Worm (Caenorhabditis elegans): ENCODE measurements around the gene C45B11.8.

Gene C45B11.8

ce11 chrV:11061887-11062286 is 21.3 kb downstream of the C45B11.8 start:
- TF ChIP-seq nhr-6 (tag; optimal IDR thresholded peaks at IDR 0.05): no peak
- no peak for TF ChIP-seq ceh-82 (tag; optimal IDR thresholded peaks at IDR 0.05)
- TF ChIP-seq lin-39 (tag; optimal IDR thresholded peaks at IDR 0.05): no peak
- peak in 1 of 2 experiments; percentile 81 for TF ChIP-seq unc-62 (GFP tag; optimal IDR thresholded peaks at IDR 0.05 in 1 of 2)
- TF ChIP-seq unc-62 (tag; optimal IDR thresholded peaks at IDR 0.05): no peak
- no peak for TF ChIP-seq pqm-1 (tag; optimal IDR thresholded peaks at IDR 0.05)
- no peak for TF ChIP-seq gei-8 (GFP tag; optimal IDR thresholded peaks at IDR 0.05)
- no peak for TF ChIP-seq madf-5 (GFP tag; IDR thresholded peaks at IDR 0.05)
- peak in 1 of 2 experiments; percentile 65 for TF ChIP-seq daf-16 (GFP tag; optimal IDR thresholded peaks at IDR 0.05)
- no peak for TF ChIP-seq daf-16 (tag; optimal IDR thresholded peaks at IDR 0.05)
- no peak for TF ChIP-seq ceh-44 (GFP tag; IDR thresholded peaks at IDR 0.05)
- no peak for TF ChIP-seq daf-12 (tag; optimal IDR thresholded peaks at IDR 0.05)
- no peak for TF ChIP-seq D1046.2 (GFP tag; IDR thresholded peaks at IDR 0.05)
- no peak for TF ChIP-seq nhr-25 (tag; optimal IDR thresholded peaks at IDR 0.05; ENCODE audit: borderline replicate concordance, insufficient read depth)
- no peak for TF ChIP-seq F26F4.8 (GFP tag; conservative IDR thresholded peaks at IDR 0.05)
- peak; percentile 62 for TF ChIP-seq hlh-30 (tag; optimal IDR thresholded peaks at IDR 0.05; ENCODE audit: insufficient read depth)
- TF ChIP-seq mdl-1 (tag; optimal IDR thresholded peaks at IDR 0.05): peak in 1 of 2 experiments; percentile 14
- TF ChIP-seq mxl-3 (GFP tag; optimal IDR thresholded peaks at IDR 0.05): no peak
- TF ChIP-seq tag-97 (GFP tag; IDR thresholded peaks at IDR 0.05): no peak
- TF ChIP-seq arid-1 (GFP tag; conservative IDR thresholded peaks at IDR 0.05): no peak
- no peak for TF ChIP-seq ztf-11 (tag; optimal IDR thresholded peaks at IDR 0.05)
- no peak for TF ChIP-seq ctbp-1 (GFP tag; IDR thresholded peaks at IDR 0.05)
- no peak for TF ChIP-seq saeg-2 (GFP tag; IDR thresholded peaks at IDR 0.05)
- TF ChIP-seq snpc-4 (tag; optimal IDR thresholded peaks at IDR 0.05): no peak
- no peak for TF ChIP-seq Y48G9A.11 (GFP tag; IDR thresholded peaks at IDR 0.05)
- no peak for TF ChIP-seq php-3 (GFP tag; IDR thresholded peaks at IDR 0.05)
- TF ChIP-seq nhr-111 (GFP tag; optimal IDR thresholded peaks at IDR 0.05): no peak
- TF ChIP-seq aly-2 (tag; optimal IDR thresholded peaks at IDR 0.05): no peak
- TF ChIP-seq zfp-2 (tag; optimal IDR thresholded peaks at IDR 0.05): no peak
- no peak for TF ChIP-seq spr-3 (GFP tag; optimal IDR thresholded peaks at IDR 0.05)

DNA sequence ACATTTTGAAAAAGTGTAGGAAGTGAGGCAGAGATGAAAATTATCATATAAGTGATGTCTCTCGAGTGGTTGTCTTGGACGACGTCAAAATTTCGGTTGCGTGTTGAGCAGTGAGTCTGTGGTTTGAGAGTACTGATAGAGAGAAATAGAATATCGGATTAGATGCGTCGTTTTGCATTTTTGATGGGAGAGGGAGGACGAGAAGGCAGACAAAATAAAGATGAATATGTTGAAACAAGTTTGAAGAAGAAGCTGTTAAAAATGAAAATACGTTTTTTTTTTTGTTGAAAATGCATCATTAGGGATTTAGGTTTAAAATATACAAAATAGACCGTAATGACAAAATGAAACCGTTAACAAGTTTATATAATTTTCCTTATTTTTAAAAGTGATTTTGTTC is 22.5 kb downstream of the C45B11.8 start, which contains the start of gene T04C12.9:
TSS of gene T04C12.9 (minus strand) at position 101 of the 400 bp plus-strand sequence.
- TF ChIP-seq aha-1 (tag): peak; percentile 23
- peak in 1 of 2 experiments; percentile 4 for TF ChIP-seq unc-62 (GFP tag; optimal IDR thresholded peaks at IDR 0.05 in 1 of 2)
- no peak for TF ChIP-seq unc-62 (tag; optimal IDR thresholded peaks at IDR 0.05)
- TF ChIP-seq F37D6.2 (tag; optimal IDR thresholded peaks at IDR 0.05): no peak

- no peak for TF ChIP-seq lin-15B (tag; optimal IDR thresholded peaks at IDR 0.05)
- no peak for TF ChIP-seq aha-1 (tag)
- no peak for TF ChIP-seq F26F4.8 (GFP tag; conservative IDR thresholded peaks at IDR 0.05)
- TF ChIP-seq Y48G9A.11 (GFP tag; IDR thresholded peaks at IDR 0.05): no peak
- no peak for TF ChIP-seq nhr-25 (tag; optimal IDR thresholded peaks at IDR 0.05; ENCODE audit: borderline replicate concordance, insufficient read depth)
- TF ChIP-seq dmd-9 (GFP tag; IDR thresholded peaks at IDR 0.05): no peak
- TF ChIP-seq php-3 (GFP tag; IDR thresholded peaks at IDR 0.05): no peak
- TF ChIP-seq nhr-11 (tag; optimal IDR thresholded peaks at IDR 0.05): no peak
These were observed 24.9 kb downstream of the C45B11.8 start, which contains the start of gene nlp-80 for ce11 chrV:11065513-11065912. Gene nlp-80 (minus strand): TSS chrV:11065613.

DNA sequence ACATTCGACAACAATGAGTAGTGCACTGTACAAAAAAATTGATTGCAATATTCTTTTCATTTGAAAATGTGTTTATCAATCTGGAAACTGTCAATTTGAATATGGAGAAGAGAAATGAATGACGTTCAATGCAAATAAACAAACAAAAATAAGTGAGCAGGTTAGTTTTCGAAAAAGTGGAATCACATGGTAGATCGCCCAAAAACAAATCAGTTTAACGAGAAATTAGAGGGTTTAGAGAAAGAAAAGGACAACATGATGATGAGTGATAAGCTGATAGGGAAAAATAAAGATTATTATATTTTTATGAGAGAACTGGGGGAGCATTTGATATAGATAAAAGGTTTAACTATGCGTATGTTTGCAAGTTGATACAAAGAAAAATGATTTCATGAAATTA is 28.7 kb downstream of the C45B11.8 start, which contains the start of gene T04C12.8:
TSS of gene T04C12.8 (minus strand) at position 82 of the 400 bp plus-strand sequence.
- TF ChIP-seq ztf-11 (tag; optimal IDR thresholded peaks at IDR 0.05) (no peak), Y75B8A.6 (GFP tag; IDR thresholded peaks at IDR 0.05) (no peak), zip-11 (GFP tag; IDR thresholded peaks at IDR 0.05) (no peak), lin-1 (GFP tag; IDR thresholded peaks at IDR 0.05) (peak; percentile 52), set-16 (GFP tag; IDR thresholded peaks at IDR 0.05) (no peak), lin-29 (GFP tag; IDR thresholded peaks at IDR 0.05) (no peak), T20F7.1 (GFP tag; optimal IDR thresholded peaks at IDR 0.05) (peak; percentile 58), fkh-10 (GFP tag; optimal IDR thresholded peaks at IDR 0.05) (no peak), ama-1 (optimal IDR thresholded peaks at IDR 0.05) (no peak), Y105C5A.15 (GFP tag; IDR thresholded peaks at IDR 0.05) (no peak), Y5F2A.4 (GFP tag; optimal IDR thresholded peaks at IDR 0.05) (no peak), ceh-28 (tag; optimal IDR thresholded peaks at IDR 0.05) (no peak), duxl-1 (tag; optimal IDR thresholded peaks at IDR 0.05; ENCODE audit: poor library complexity) (no peak), nhr-48 (tag; optimal IDR thresholded peaks at IDR 0.05) (peak; percentile 21), hif-1 (tag; optimal IDR thresholded peaks at IDR 0.05) (peak in 1 of 2 experiments; percentile 27)
